Worm (Caenorhabditis elegans) whole organism, mixed stage, embryonic: ENCODE measurements around the gene egl-8.

Experiments used
- M03D4.4 ChIP-seq: sonication (generic microtip); optimal IDR thresholded peaks from 2 replicates; lab custom pipeline; 2017; ENCODE audit warnings: mild to moderate bottlenecking, missing genetic modification characterization, missing compliant biosample characterization
- bed-3 ChIP-seq: fragments of 200-800 bp; sonication (Bioruptor generic); optimal IDR thresholded peaks from 3 replicates; lab custom pipeline; 2018; ENCODE audit warnings: mild to moderate bottlenecking, missing genetic modification characterization, moderate library complexity, missing compliant biosample characterization
- blmp-1 ChIP-seq: fragments of 150-350 bp; optimal IDR thresholded peaks from 2 replicates; lab custom pipeline; 2014; ENCODE audit warnings: missing biosample characterization, missing genetic modification characterization
- ceh-39 ChIP-seq: fragments of 150-350 bp; optimal IDR thresholded peaks from 2 replicates; lab custom pipeline; 2014; ENCODE audit warnings: missing biosample characterization, missing genetic modification characterization
- ceh-43 ChIP-seq: fragments of 200-800 bp; sonication (Bioruptor generic); optimal IDR thresholded peaks from 2 replicates; lab custom pipeline; 2018; ENCODE audit warnings: mild to moderate bottlenecking, missing genetic modification characterization, moderate library complexity, missing compliant biosample characterization
- cnd-1 ChIP-seq: fragments of 200-800 bp; sonication (Bioruptor generic); optimal IDR thresholded peaks from 2 replicates; lab custom pipeline; 2018; ENCODE audit warnings: mild to moderate bottlenecking, missing genetic modification characterization, missing compliant biosample characterization
- elt-1 ChIP-seq: sonication (generic microtip); optimal IDR thresholded peaks from 2 replicates; lab custom pipeline; 2017; ENCODE audit warnings: missing genetic modification characterization, mild to moderate bottlenecking, missing compliant biosample characterization, antibody characterized with exemption, moderate library complexity, borderline replicate concordance; ENCODE audit not compliant: insufficient read depth
- elt-3 ChIP-seq: fragments of 150-350 bp; optimal IDR thresholded peaks from 2 replicates; lab custom pipeline; 2014; ENCODE audit warnings: missing biosample characterization, missing genetic modification characterization
- flh-1 ChIP-seq: fragments of 200-800 bp; sonication (Bioruptor generic); optimal IDR thresholded peaks from 2 replicates; lab custom pipeline; 2018; ENCODE audit warnings: mild to moderate bottlenecking, missing genetic modification characterization, moderate library complexity, missing compliant biosample characterization
- ham-2 ChIP-seq: fragments of 200-800 bp; sonication (Bioruptor generic); optimal IDR thresholded peaks from 2 replicates; lab custom pipeline; 2018; ENCODE audit warnings: mild to moderate bottlenecking, missing genetic modification characterization, missing compliant biosample characterization
- hlh-1 ChIP-seq: fragments of 150-350 bp; optimal IDR thresholded peaks from 2 replicates; lab custom pipeline; 2014; ENCODE audit warnings: missing biosample characterization, missing genetic modification reagents, missing genetic modification characterization
- lin-13 ChIP-seq: fragments of 150-350 bp; optimal IDR thresholded peaks from 2 replicates; lab custom pipeline; 2014; ENCODE audit warnings: missing biosample characterization, missing genetic modification characterization
- lin-32 ChIP-seq: fragments of 200-800 bp; sonication (Bioruptor generic); optimal IDR thresholded peaks from 2 replicates; lab custom pipeline; 2018; ENCODE audit warnings: mild to moderate bottlenecking, missing genetic modification characterization, missing compliant biosample characterization
- lsy-2 ChIP-seq: fragments of 150-350 bp; optimal IDR thresholded peaks from 2 replicates; lab custom pipeline; 2014; ENCODE audit warnings: missing biosample characterization, missing genetic modification characterization
- mab-5 ChIP-seq: fragments of 150-350 bp; optimal IDR thresholded peaks from 2 replicates; lab custom pipeline; 2014; ENCODE audit warnings: missing biosample characterization, missing genetic modification characterization
- mep-1 ChIP-seq: fragments of 150-350 bp; optimal IDR thresholded peaks from 2 replicates; lab custom pipeline; 2017; ENCODE audit warnings: missing biosample characterization, missing genetic modification reagents, missing genetic modification characterization, inconsistent platforms
- mls-2 ChIP-seq: sonication (generic microtip); optimal IDR thresholded peaks from 2 replicates; lab custom pipeline; 2016; ENCODE audit warnings: mild to moderate bottlenecking, missing genetic modification characterization, moderate library complexity, missing compliant biosample characterization
- nhr-12 ChIP-seq: fragments of 150-350 bp; optimal IDR thresholded peaks from 2 replicates; lab custom pipeline; 2014; ENCODE audit warnings: missing biosample characterization, missing genetic modification characterization
- nhr-2 ChIP-seq: fragments of 150-350 bp; optimal IDR thresholded peaks from 2 replicates; lab custom pipeline; 2014; ENCODE audit warnings: missing biosample characterization, missing genetic modification characterization
- nhr-237 ChIP-seq: fragments of 150-350 bp; optimal IDR thresholded peaks from 2 replicates; lab custom pipeline; 2014; ENCODE audit warnings: missing biosample characterization, missing genetic modification characterization
- nhr-28 ChIP-seq: fragments of 150-350 bp; optimal IDR thresholded peaks from 2 replicates; lab custom pipeline; 2014; ENCODE audit warnings: missing biosample characterization, missing genetic modification characterization
- nhr-76 ChIP-seq: sonication (generic microtip); optimal IDR thresholded peaks from 2 replicates; lab custom pipeline; 2017; ENCODE audit warnings: missing biosample characterization, missing genetic modification characterization
- pha-4 ChIP-seq: fragments of 150-350 bp; optimal IDR thresholded peaks from 2 replicates; lab custom pipeline; 2018; ENCODE audit warnings: missing biosample characterization, missing genetic modification reagents, missing genetic modification characterization
- sem-2 ChIP-seq: fragments of 200-800 bp; sonication (Bioruptor generic); optimal IDR thresholded peaks from 2 replicates; lab custom pipeline; 2018; ENCODE audit warnings: mild to moderate bottlenecking, missing genetic modification characterization, missing compliant biosample characterization
- snpc-4 ChIP-seq: fragments of 150-350 bp; optimal IDR thresholded peaks from 2 replicates; lab custom pipeline; 2014; ENCODE audit warnings: missing biosample characterization, missing genetic modification characterization
- sptf-1 ChIP-seq: sonication (generic microtip); optimal IDR thresholded peaks from 2 replicates; lab custom pipeline; 2017; ENCODE audit warnings: mild to moderate bottlenecking, missing genetic modification characterization, moderate library complexity, missing compliant biosample characterization
- tbx-8 ChIP-seq: fragments of 200-800 bp; sonication (Bioruptor generic); optimal IDR thresholded peaks from 2 replicates; lab custom pipeline; 2018; ENCODE audit warnings: mild to moderate bottlenecking, missing genetic modification characterization, moderate library complexity, missing compliant biosample characterization
- unc-120 ChIP-seq: sonication (generic microtip); optimal IDR thresholded peaks from 2 replicates; lab custom pipeline; 2017; ENCODE audit warnings: missing genetic modification characterization, missing compliant biosample characterization; ENCODE audit not compliant: poor library complexity, severe bottlenecking
- unc-39 ChIP-seq: fragments of 150-350 bp; optimal IDR thresholded peaks from 2 replicates; lab custom pipeline; 2014; ENCODE audit warnings: missing biosample characterization, missing genetic modification characterization
- unc-62 ChIP-seq: fragments of 150-350 bp; optimal IDR thresholded peaks from 2 replicates; lab custom pipeline; 2014; ENCODE audit warnings: missing biosample characterization, missing genetic modification reagents, missing genetic modification characterization
- zip-8 ChIP-seq: fragments of 150-350 bp; optimal IDR thresholded peaks from 2 replicates; lab custom pipeline; 2014; ENCODE audit warnings: missing biosample characterization, missing genetic modification characterization
- ztf-11 ChIP-seq: fragments of 150-350 bp; optimal IDR thresholded peaks from 2 replicates; lab custom pipeline; 2014; ENCODE audit warnings: missing biosample characterization, missing genetic modification characterization

egl-8 gene

ce11 chrV:43070-43469, 22.5 kb downstream of the egl-8 start:
- TF ChIP-seq elt-1, result no peak
- no peak for TF ChIP-seq ceh-43
- TF ChIP-seq nhr-28 (tag; lab: Kevin White, UChicago), result no peak
- no peak for TF ChIP-seq mab-5 (tag; lab: Kevin White, UChicago)
- TF ChIP-seq snpc-4, result no peak
- no peak for TF ChIP-seq lin-13 (tag; lab: Kevin White, UChicago)
- no peak for TF ChIP-seq flh-1
- no peak for TF ChIP-seq mep-1 (tag; lab: Kevin White, UChicago)
- no peak for TF ChIP-seq nhr-237 (tag; lab: Kevin White, UChicago)
- TF ChIP-seq ceh-39 (tag; lab: Kevin White, UChicago), result no peak
- TF ChIP-seq unc-62 (GFP tag; lab: Kevin White, UChicago), result no peak
- no peak for TF ChIP-seq sptf-1 (tag; lab: Kevin White, UChicago)

DNA sequence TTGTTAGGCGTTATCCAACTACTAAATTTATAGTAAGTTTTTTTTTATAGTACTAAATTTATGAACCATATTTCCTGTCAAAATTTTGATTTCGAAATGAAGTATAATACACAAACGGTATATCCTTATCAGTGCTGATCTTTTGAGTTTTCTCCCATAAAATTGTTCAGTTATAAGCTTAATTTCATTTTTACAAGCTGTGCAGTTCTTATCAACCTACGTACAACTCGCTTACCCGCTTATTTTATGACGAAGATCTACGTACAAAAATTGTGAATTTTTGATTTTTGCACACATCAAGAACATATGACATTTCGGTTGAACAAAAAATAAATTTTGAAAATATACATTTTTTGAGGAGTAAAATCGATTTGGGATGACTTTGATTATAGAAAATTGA, 23.4 kb downstream of the egl-8 start:
- TF ChIP-seq nhr-12 (no peak), flh-1 (no peak), unc-39 (tag; lab: Kevin White, UChicago) (no peak), lin-32 (GFP tag; lab: Kevin White, UChicago) (no peak), sptf-1 (tag; lab: Kevin White, UChicago) (no peak), cnd-1 (tag; lab: Kevin White, UChicago) (no peak), pha-4 (tag; lab: Kevin White, UChicago) (no peak), mab-5 (tag; lab: Kevin White, UChicago) (no peak), bed-3 (no peak), lsy-2 (tag; lab: Kevin White, UChicago) (no peak), nhr-76 (no peak), mls-2 (tag; lab: Kevin White, UChicago) (no peak), unc-120 (tag; lab: Kevin White, UChicago) (no peak)

DNA sequence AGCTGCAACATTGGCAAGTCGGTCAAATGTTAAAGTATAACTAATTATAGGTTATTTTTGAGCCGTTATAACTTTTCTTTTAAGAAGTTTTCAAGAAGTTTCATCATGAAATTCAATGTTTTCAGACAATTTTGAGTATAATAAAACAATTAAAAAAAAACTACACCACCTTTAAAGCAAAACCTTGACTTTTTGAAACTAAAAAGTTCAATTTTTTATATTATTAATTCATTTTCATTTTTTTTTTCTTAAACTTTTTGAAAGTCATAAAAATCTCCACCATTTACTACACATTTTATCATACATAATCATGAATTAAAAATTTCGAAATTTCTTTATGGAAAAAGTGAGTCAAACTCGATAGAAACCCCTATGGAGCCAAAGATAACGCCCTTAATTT, 24.4 kb downstream of the egl-8 start, which contains the start of gene B0348.2:
Gene B0348.2 (plus strand): TSS at position 301 of the 400 bp plus-strand sequence.
- TF ChIP-seq ztf-11 (tag; lab: Kevin White, UChicago), result no peak
- no peak for TF ChIP-seq bed-3
- no peak for TF ChIP-seq zip-8
- TF ChIP-seq, all 35 proteins: peak for 0

DNA sequence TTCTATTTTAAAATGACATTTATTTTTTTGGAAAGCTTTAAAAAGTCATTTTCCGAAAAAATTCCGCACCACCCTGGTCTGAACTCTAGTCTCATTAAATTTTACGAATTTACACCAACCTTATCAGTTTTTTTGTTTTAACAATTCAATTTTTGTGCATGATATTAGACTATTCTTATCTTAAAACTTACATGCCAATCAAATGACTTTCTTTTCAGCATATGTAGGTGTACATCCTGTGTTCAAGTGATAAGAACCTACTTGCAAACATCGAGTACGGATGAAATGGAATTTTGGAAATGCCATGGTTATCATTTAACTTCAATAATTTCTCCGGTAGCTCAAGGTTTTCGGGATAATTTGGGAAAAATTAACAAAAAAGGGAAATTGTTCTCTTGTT, 27.2 kb downstream of the egl-8 start:
- TF ChIP-seq bed-3, result no peak
- no peak for TF ChIP-seq nhr-76
- no peak for TF ChIP-seq nhr-12
- TF ChIP-seq nhr-28 (tag; lab: Kevin White, UChicago), result no peak
- TF ChIP-seq ztf-11 (tag; lab: Kevin White, UChicago), result no peak
- no peak for TF ChIP-seq unc-62 (GFP tag; lab: Kevin White, UChicago)
- no peak for TF ChIP-seq nhr-237 (tag; lab: Kevin White, UChicago)
- TF ChIP-seq mep-1 (tag; lab: Kevin White, UChicago), result no peak
- no peak for TF ChIP-seq ceh-43
- no peak for TF ChIP-seq lsy-2 (tag; lab: Kevin White, UChicago)
- TF ChIP-seq unc-39 (tag; lab: Kevin White, UChicago), result no peak
- no peak for TF ChIP-seq hlh-1 (tag; lab: Kevin White, UChicago)
- TF ChIP-seq lin-13 (tag; lab: Kevin White, UChicago), result no peak
- TF ChIP-seq sptf-1 (tag; lab: Kevin White, UChicago), result no peak
- no peak for TF ChIP-seq blmp-1 (tag; lab: Kevin White, UChicago)
- no peak for TF ChIP-seq elt-3 (tag; lab: Kevin White, UChicago)
- TF ChIP-seq sem-2 (GFP tag; lab: Kevin White, UChicago), result no peak
- no peak for TF ChIP-seq M03D4.4 (tag; lab: Kevin White, UChicago)
- no peak for TF ChIP-seq elt-1
- TF ChIP-seq, all 35 proteins: peak for 0

DNA sequence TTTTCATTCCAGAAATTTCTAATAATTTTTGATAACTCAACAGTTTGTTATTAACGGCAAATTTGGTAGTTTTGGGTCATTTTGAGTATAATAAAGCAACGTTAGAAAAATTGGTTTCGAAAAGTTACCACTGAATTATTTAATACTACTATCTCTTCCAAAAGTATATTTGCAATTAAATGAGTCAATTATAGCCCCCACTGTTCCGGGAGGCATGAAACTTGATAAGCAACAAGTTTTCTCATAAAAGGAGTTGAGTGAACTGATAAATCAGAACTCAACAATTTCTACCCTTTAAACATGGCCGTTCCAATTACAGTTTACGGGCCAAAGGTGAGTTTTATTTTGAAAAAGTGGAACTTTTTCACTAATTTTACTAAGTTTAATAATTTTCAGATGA, 28.0 kb downstream of the egl-8 start, which contains the start of gene B0348.1:
Gene B0348.1 (plus strand): TSS at position 301 of the 400 bp plus-strand sequence.
- TF ChIP-seq ham-2 (no peak), lsy-2 (tag; lab: Kevin White, UChicago) (no peak), ceh-43 (no peak), tbx-8 (GFP tag; lab: Kevin White, UChicago) (no peak), bed-3 (no peak), unc-39 (tag; lab: Kevin White, UChicago) (no peak), nhr-12 (no peak), nhr-2 (tag; lab: Kevin White, UChicago) (no peak)
